Worm (Caenorhabditis elegans) whole organism, young adult: Measurements from ENCODE around the gene R74.2.
A peak's percentile ranks its signal among the peaks of the same experiment; 100 is the strongest.

Source experiments
- F23B12.7 ChIP-seq: sonication (generic microtip); optimal IDR thresholded peaks from 2 replicates; lab custom pipeline; 2017; ENCODE audit warnings: missing genetic modification characterization, mild to moderate bottlenecking, missing compliant biosample characterization, antibody characterized with exemption, moderate library complexity; ENCODE audit not compliant: insufficient read depth
- F33H1.4 ChIP-seq: fragments of 200-800 bp; sonication (Bioruptor generic); IDR thresholded peaks from 2 replicates; pipeline ENCODE4 v1.3.6; 2022; ENCODE audit warnings: missing genetic modification reagents, missing genetic modification characterization, missing compliant biosample characterization
- ama-1 ChIP-seq, 3 experiments: fragments of 150-350 bp in 1 of 3; sonication (generic microtip) in 2 of 3; optimal IDR thresholded peaks; 2 replicates each; lab custom pipeline; 2014 to 2018; ENCODE audit warnings: missing biosample characterization in 2 of 3, missing genetic modification characterization in 2 of 3, missing genetic modification reagents in 2 of 3
- bed-2 ChIP-seq: fragments of 200-800 bp; sonication (Bioruptor generic); IDR thresholded peaks from 2 replicates; pipeline ENCODE4 v1.3.6; 2022; ENCODE audit warnings: missing genetic modification reagents, missing genetic modification characterization, missing compliant biosample characterization
- ceh-40 ChIP-seq: fragments of 200-800 bp; sonication (Bioruptor generic); IDR thresholded peaks from 2 replicates; pipeline ENCODE4 v1.3.6; 2022; ENCODE audit warnings: missing genetic modification characterization, missing compliant biosample characterization
- ceh-91 ChIP-seq: fragments of 200-800 bp; sonication (Bioruptor generic); IDR thresholded peaks from 2 replicates; pipeline ENCODE4 v1.3.6; 2022; ENCODE audit warnings: missing genetic modification reagents, missing genetic modification characterization, missing compliant biosample characterization
- efl-1 ChIP-seq: fragments of 150-350 bp; optimal IDR thresholded peaks from 2 replicates; lab custom pipeline; 2014; ENCODE audit warnings: missing biosample characterization, missing genetic modification reagents, missing genetic modification characterization
- egl-18 ChIP-seq: fragments of 200-800 bp; sonication (Bioruptor generic); IDR thresholded peaks from 2 replicates; pipeline ENCODE4 v1.3.6; 2022; ENCODE audit warnings: missing genetic modification reagents, missing genetic modification characterization, missing compliant biosample characterization
- snpc-1.1 ChIP-seq: sonication (generic microtip); optimal IDR thresholded peaks from 2 replicates; lab custom pipeline; 2017; ENCODE audit warnings: missing genetic modification characterization, mild to moderate bottlenecking, missing compliant biosample characterization, antibody characterized with exemption, moderate library complexity, missing genotype, missing genetic modification reagents; ENCODE audit not compliant: insufficient read depth
- tbx-9 ChIP-seq: sonication (generic microtip); optimal IDR thresholded peaks from 2 replicates; lab custom pipeline; 2016; ENCODE audit warnings: borderline replicate concordance, missing genetic modification characterization, inconsistent platforms, missing compliant biosample characterization
- unc-130 ChIP-seq: sonication (generic microtip); optimal IDR thresholded peaks from 2 replicates; lab custom pipeline; 2016; ENCODE audit warnings: missing genetic modification reagents, missing genetic modification characterization, missing compliant biosample characterization

- no peak for TF ChIP-seq tbx-9 (tag; lab: Kevin White, UChicago)
- TF ChIP-seq bed-2 (GFP tag; lab: Robert Waterston, UW): no peak
- no peak for TF ChIP-seq efl-1 (GFP tag; lab: Kevin White, UChicago)
- TF ChIP-seq egl-18: no peak
- TF ChIP-seq unc-130 (GFP tag; lab: Kevin White, UChicago): no peak
- TF ChIP-seq F33H1.4 (GFP tag; lab: Robert Waterston, UW): 0 out of 2 replicates have a peak, but pooled peaks have one; percentile 12
- TF ChIP-seq ceh-91 (GFP tag; lab: Robert Waterston, UW): no peak
- no peak for TF ChIP-seq ama-1 (optimal IDR thresholded peaks at IDR 0.05; lab: Kevin White, UChicago)
- TF ChIP-seq ama-1 (GFP tag; optimal IDR thresholded peaks at IDR 0.05; lab: Kevin White, UChicago): no peak
- TF ChIP-seq snpc-1.1 (tag; lab: Kevin White, UChicago): no peak
- no peak for TF ChIP-seq F23B12.7
- TF ChIP-seq ceh-40: no peak
Measured at ce11 chrIII:4153299-4153698, 34.7 kb upstream of the R74.2 start, which contains the start of gene glod-4.
